Fruit fly (Drosophila melanogaster): Measurements from ENCODE around the gene CG13901.
A peak's percentile ranks its signal among the peaks of the same experiment; 100 is the strongest.

The CG13901 gene

DNA sequence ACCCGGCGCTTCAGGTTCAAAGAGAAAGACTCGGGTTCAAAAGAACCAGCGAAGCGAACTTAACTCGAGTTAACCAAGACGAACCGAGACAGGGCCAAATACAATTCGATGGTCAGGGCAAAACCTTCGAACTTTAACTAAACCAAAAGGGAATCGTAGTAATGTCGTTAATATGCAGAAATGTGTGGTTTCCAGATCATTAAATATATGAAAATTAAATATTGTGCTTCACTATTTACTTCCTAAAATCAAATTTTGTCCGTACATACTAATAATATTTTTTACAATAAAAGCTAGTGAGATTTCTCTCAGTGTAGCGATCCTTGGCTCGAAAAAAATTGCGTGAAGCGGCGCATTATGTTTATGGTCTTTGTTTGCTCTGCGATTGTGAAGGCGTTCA lies 19.9 kb downstream of the CG13901 start (continued):
- TF ChIP-seq CG2678 (tag; optimal IDR thresholded peaks at IDR 0.05) (peak; percentile 21), CG12391 (tag; optimal IDR thresholded peaks at IDR 0.05) (no peak), gem (tag; optimal IDR thresholded peaks at IDR 0.05) (peak; percentile 36), CG34376 (GFP tag; optimal IDR thresholded peaks at IDR 0.05) (no peak), Oli (tag; optimal IDR thresholded peaks at IDR 0.05) (no peak), B-H1 (GFP tag; IDR thresholded peaks at IDR 0.05) (0 out of 3 replicates have a peak, but pooled peaks have one; percentile 31), sug (tag; optimal IDR thresholded peaks at IDR 0.05) (no peak), dmrt99B (tag; optimal IDR thresholded peaks at IDR 0.05) (peak; percentile 12), Hr51 (GFP tag; optimal IDR thresholded peaks at IDR 0.05) (peak in 1 of 2 experiments; percentile 22), jigr1 (GFP tag; IDR thresholded peaks at IDR 0.05) (no peak), CG11456 (GFP tag; IDR thresholded peaks at IDR 0.05) (no peak), Oaz (GFP tag; IDR thresholded peaks at IDR 0.05) (peak; percentile 22; the same call in 1 of the 2 replicates), unpg (GFP tag; optimal IDR thresholded peaks at IDR 0.05) (peak; percentile 30), CG17359 (tag; optimal IDR thresholded peaks at IDR 0.05) (no peak), caup (GFP tag; optimal IDR thresholded peaks at IDR 0.05; ENCODE audit: severe bottlenecking) (no peak), Drgx (GFP tag; IDR thresholded peaks at IDR 0.05) (0 out of 2 replicates have a peak, but pooled peaks have one; percentile 17), row (GFP tag; IDR thresholded peaks at IDR 0.05) (peak; percentile 15; the same call in 1 of the 3 replicates), trh (GFP tag; optimal IDR thresholded peaks at IDR 0.05) (no peak)

DNA sequence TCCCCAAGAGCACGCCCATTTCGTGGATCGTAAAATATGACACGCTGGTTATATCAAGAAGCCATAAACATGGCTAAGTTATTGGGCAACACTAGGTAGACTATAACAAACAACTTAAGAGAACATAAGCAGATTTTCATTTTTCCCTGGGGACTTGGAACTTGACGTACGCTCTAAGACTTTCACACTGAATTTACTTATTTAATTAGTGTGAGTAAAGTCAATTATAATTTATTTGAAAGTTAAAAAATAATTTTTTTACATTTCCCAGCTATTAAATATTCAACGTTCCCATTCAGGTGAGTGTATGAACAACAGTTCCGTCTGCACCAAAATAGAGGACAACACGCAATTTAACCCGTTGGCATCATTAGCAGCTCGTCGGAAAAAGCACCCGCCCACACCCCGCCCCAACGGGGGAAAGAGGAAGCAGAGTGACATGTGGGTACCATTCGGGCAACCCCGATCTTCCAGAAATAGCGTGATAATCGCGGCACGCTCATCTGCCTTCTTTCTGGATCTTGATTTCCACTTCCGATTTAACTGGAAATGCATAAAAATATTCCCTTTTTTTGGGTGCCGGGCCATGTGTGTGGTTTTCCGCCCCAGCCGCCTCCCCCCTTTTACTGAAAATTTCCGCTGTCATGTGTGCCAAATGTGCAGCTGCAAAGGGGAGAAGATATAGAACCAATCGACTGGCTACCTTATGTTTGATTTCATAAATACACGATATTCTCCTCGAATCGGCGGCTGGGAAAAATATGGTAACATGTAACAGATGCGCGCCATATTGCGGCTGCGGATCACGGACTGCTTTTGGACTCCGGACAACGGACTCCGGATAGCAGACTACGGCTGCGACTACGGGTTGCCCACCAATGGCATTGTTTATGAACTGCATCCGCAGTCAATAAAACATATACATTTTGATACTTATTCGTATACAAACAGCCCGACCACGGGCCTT lies 22.1 kb downstream of the CG13901 start:
- TF ChIP-seq row (GFP tag; IDR thresholded peaks at IDR 0.05) = peak; percentile 74
- TF ChIP-seq MESR4 (GFP tag; optimal IDR thresholded peaks at IDR 0.05) = no peak
- no peak for TF ChIP-seq CG9797 (GFP tag; optimal IDR thresholded peaks at IDR 0.05)
- peak; percentile 38 for TF ChIP-seq fd96Cb (tag; optimal IDR thresholded peaks at IDR 0.05)
- TF ChIP-seq CG16813 (GFP tag; IDR thresholded peaks at IDR 0.05; ENCODE audit: partially characterized antibody) = no peak
- no peak for TF ChIP-seq CG13894 (tag; optimal IDR thresholded peaks at IDR 0.05)
- TF ChIP-seq CG10431 (GFP tag; optimal IDR thresholded peaks at IDR 0.05) = no peak
- no peak for TF ChIP-seq Usf (GFP tag; optimal IDR thresholded peaks at IDR 0.05)
- TF ChIP-seq sima (GFP tag; optimal IDR thresholded peaks at IDR 0.05) = no peak
- no peak for TF ChIP-seq CG33213 (GFP tag; optimal IDR thresholded peaks at IDR 0.05)
- no peak for TF ChIP-seq CG30431 (GFP tag; optimal IDR thresholded peaks at IDR 0.05)
- TF ChIP-seq Atf6 (GFP tag; IDR thresholded peaks at IDR 0.05) = no peak; the same call in 1 of the 2 replicates
- TF ChIP-seq CG1602 (GFP tag; optimal IDR thresholded peaks at IDR 0.05) = no peak
- no peak for TF ChIP-seq CG34224 (GFP tag; IDR thresholded peaks at IDR 0.05; ENCODE audit: partially characterized antibody)
- TF ChIP-seq abd-A (tag; optimal IDR thresholded peaks at IDR 0.05) = no peak
- no peak for TF ChIP-seq nerfin-1 (tag; optimal IDR thresholded peaks at IDR 0.05)
- no peak for TF ChIP-seq zfh2 (GFP tag; optimal IDR thresholded peaks at IDR 0.05)
- TF ChIP-seq Adf1 (GFP tag; IDR thresholded peaks at IDR 0.05) = no peak
- no peak for TF ChIP-seq CG1792 (GFP tag; optimal IDR thresholded peaks at IDR 0.05)
- no peak for TF ChIP-seq nerfin-2 (GFP tag; IDR thresholded peaks at IDR 0.05; ENCODE audit: partially characterized antibody)
- 0 out of 3 replicates have a peak, but pooled peaks have one; percentile 39 for TF ChIP-seq zfh1 (GFP tag; IDR thresholded peaks at IDR 0.05)
- TF ChIP-seq bsh (GFP tag; optimal IDR thresholded peaks at IDR 0.05) = peak in 1 of 2 experiments; percentile 44
- TF ChIP-seq CG6854 (GFP tag; optimal IDR thresholded peaks at IDR 0.05) = no peak
- no peak for TF ChIP-seq CG11560 (tag; IDR thresholded peaks at IDR 0.05)
- TF ChIP-seq CG14014 (GFP tag; IDR thresholded peaks at IDR 0.05) = no peak
- no peak for TF ChIP-seq lbe (GFP tag; optimal IDR thresholded peaks at IDR 0.05)
- TF ChIP-seq vvl (GFP tag; IDR thresholded peaks at IDR 0.05) = peak; percentile 55
- TF ChIP-seq Oli (tag; optimal IDR thresholded peaks at IDR 0.05) = no peak
- no peak for TF ChIP-seq B-H1 (GFP tag; IDR thresholded peaks at IDR 0.05)
- TF ChIP-seq nmo (GFP tag; optimal IDR thresholded peaks at IDR 0.05) = peak; percentile 40
- no peak for TF ChIP-seq Sry-β (GFP tag; optimal IDR thresholded peaks at IDR 0.05)

Measured in whole organism, embryonic.